Worm (Caenorhabditis elegans) whole organism, early embryonic: ENCODE results near the gene C35D10.1.

ENCODE experiments used
- ama-1 ChIP-seq: fragments of 150-350 bp; optimal IDR thresholded peaks from 2 replicates; lab custom pipeline; 2014
- ceh-13 ChIP-seq: fragments of 200-800 bp; sonication (Bioruptor generic); optimal IDR thresholded peaks from 2 replicates; lab custom pipeline; 2018; ENCODE audit warnings: mild to moderate bottlenecking, missing genetic modification characterization, missing compliant biosample characterization
- pes-1 ChIP-seq: fragments of 200-800 bp; sonication (Bioruptor generic); IDR thresholded peaks from 2 replicates; pipeline ENCODE4 v1.3.6; 2022; ENCODE audit warnings: missing genetic modification reagents, missing genetic modification characterization, missing compliant biosample characterization
- scrt-1 ChIP-seq: fragments of 200-800 bp; sonication (Bioruptor generic); IDR thresholded peaks from 2 replicates; pipeline ENCODE4 v1.3.6; 2022; ENCODE audit warnings: missing genetic modification characterization, missing compliant biosample characterization
- tbx-11 ChIP-seq: fragments of 200-800 bp; sonication (Bioruptor generic); IDR thresholded peaks from 2 replicates; pipeline ENCODE4 v1.3.6; 2022; ENCODE audit warnings: missing genetic modification characterization, missing compliant biosample characterization

DNA sequence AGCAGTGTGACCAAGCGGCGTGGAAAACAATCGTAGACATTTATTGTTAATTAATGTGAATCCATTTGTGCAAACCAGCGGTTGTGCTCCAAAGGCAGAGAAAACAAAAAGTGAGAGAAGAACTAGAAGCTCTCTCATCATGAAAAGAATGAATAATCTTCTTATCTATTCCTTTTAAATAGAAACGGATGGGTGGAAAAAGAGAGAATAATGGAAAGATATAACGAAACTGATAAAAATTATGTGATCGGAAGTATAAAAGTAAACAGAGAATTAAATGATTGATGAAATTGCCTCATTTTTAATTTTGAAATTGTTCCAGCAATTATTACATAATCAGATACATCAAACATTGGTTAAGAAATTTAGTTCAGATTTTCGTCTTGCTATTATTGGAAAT, 3.9 kb downstream of the C35D10.1 start, which contains the start of gene clec-5:
- no peak for TF ChIP-seq tbx-11 (GFP tag; lab: Robert Waterston, UW)
- TF ChIP-seq pes-1, result no peak
- no peak for TF ChIP-seq ama-1 (lab: Kevin White, UChicago)
- no peak for TF ChIP-seq ceh-13 (GFP tag; lab: Kevin White, UChicago)
- no peak for TF ChIP-seq scrt-1
